Fruit fly (Drosophila melanogaster) whole organism, embryonic: ENCODE results near the gene Dbp73D.
A peak's percentile ranks its signal among the peaks of the same experiment; 100 is the strongest.

Experiments used
- Atf3 ChIP-seq: fragments of 200-800 bp; sonication (Bioruptor generic); optimal IDR thresholded peaks from 3 replicates; lab custom pipeline; 2016; ENCODE audit warnings: missing biosample characterization, missing genetic modification characterization
- Atf6 ChIP-seq: fragments of 200-800 bp; sonication (Bioruptor generic); IDR thresholded peaks from 2 replicates; pipeline ENCODE4 v1.3.6; 2022; ENCODE audit warnings: missing biosample characterization, missing genetic modification characterization
- BEAF-32 ChIP-seq: fragments of 200-800 bp; sonication (Bioruptor generic); optimal IDR thresholded peaks from 3 replicates; lab custom pipeline; 2017; ENCODE audit warnings: missing biosample characterization, missing genetic modification characterization, mild to moderate bottlenecking, moderate library complexity, missing genetic modification reagents
- C15 ChIP-seq: fragments of 200-800 bp; sonication (Bioruptor generic); IDR thresholded peaks from 3 replicates; pipeline ENCODE4 v1.3.6; 2022; ENCODE audit warnings: missing biosample characterization, missing genetic modification characterization
- CG11085 ChIP-seq: fragments of 200-800 bp; sonication (Bioruptor generic); IDR thresholded peaks from 2 replicates; pipeline ENCODE4 v1.3.6; 2022; ENCODE audit warnings: missing biosample characterization, missing genetic modification characterization
- CG11695 ChIP-seq: fragments of 200-800 bp; sonication (Bioruptor generic); IDR thresholded peaks from 3 replicates; pipeline ENCODE4 v1.3.6; 2022; ENCODE audit warnings: missing biosample characterization, missing genetic modification characterization
- CG12071 ChIP-seq: fragments of 200-800 bp; sonication (Bioruptor generic); optimal IDR thresholded peaks from 3 replicates; lab custom pipeline; 2018; ENCODE audit warnings: missing biosample characterization, mild to moderate bottlenecking, missing genetic modification characterization
- CG16779 ChIP-seq: fragments of 200-800 bp; sonication (Bioruptor generic); IDR thresholded peaks from 2 replicates; pipeline ENCODE4 v1.3.6; 2022; ENCODE audit warnings: missing biosample characterization, missing genetic modification characterization
- CG16813 ChIP-seq: fragments of 200-800 bp; sonication (Bioruptor generic); IDR thresholded peaks from 3 replicates; pipeline ENCODE4 v1.3.6; 2022; ENCODE audit warnings: missing biosample characterization, missing genetic modification characterization; ENCODE audit not compliant: partially characterized antibody
- CG16815 ChIP-seq: fragments of 200-800 bp; sonication (Bioruptor generic); optimal IDR thresholded peaks from 3 replicates; lab custom pipeline; 2017; ENCODE audit warnings: missing biosample characterization, mild to moderate bottlenecking, missing genetic modification characterization
- CG17802 ChIP-seq: fragments of 200-800 bp; sonication (Bioruptor generic); optimal IDR thresholded peaks from 2 replicates; lab custom pipeline; 2018; ENCODE audit warnings: missing biosample characterization, mild to moderate bottlenecking, missing genetic modification characterization, moderate library complexity
- CG1792 ChIP-seq: fragments of 200-800 bp; sonication (Bioruptor generic); optimal IDR thresholded peaks from 2 replicates; lab custom pipeline; 2016; ENCODE audit warnings: missing biosample characterization, missing genetic modification characterization
- CG18476 ChIP-seq: fragments of 200-800 bp; sonication (Bioruptor generic); optimal IDR thresholded peaks from 2 replicates; lab custom pipeline; 2016; ENCODE audit warnings: missing biosample characterization, mild to moderate bottlenecking, missing genetic modification characterization
- CG2202 ChIP-seq: fragments of 200-800 bp; sonication (Bioruptor generic); optimal IDR thresholded peaks from 2 replicates; lab custom pipeline; 2018; ENCODE audit warnings: missing biosample characterization, mild to moderate bottlenecking, missing genetic modification characterization
- CG2875 ChIP-seq: fragments of 200-800 bp; sonication (Bioruptor generic); optimal IDR thresholded peaks from 2 replicates; lab custom pipeline; 2017; ENCODE audit warnings: missing biosample characterization, mild to moderate bottlenecking, missing genetic modification characterization, missing genetic modification reagents
- CG31441 ChIP-seq: fragments of 200-800 bp; sonication (Bioruptor generic); IDR thresholded peaks from 2 replicates; pipeline ENCODE4 v1.3.6; 2022; ENCODE audit warnings: missing biosample characterization, missing genetic modification characterization
- CG3163 ChIP-seq: fragments of 200-800 bp; sonication (Bioruptor generic); optimal IDR thresholded peaks from 3 replicates; lab custom pipeline; 2016; ENCODE audit warnings: missing biosample characterization, missing genetic modification characterization
- CG34224 ChIP-seq: fragments of 200-800 bp; sonication (Bioruptor generic); IDR thresholded peaks from 3 replicates; pipeline ENCODE4 v1.3.6; 2022; ENCODE audit warnings: missing biosample characterization, missing genetic modification characterization; ENCODE audit not compliant: partially characterized antibody
- CG42726 ChIP-seq: fragments of 200-800 bp; sonication (Bioruptor generic); IDR thresholded peaks from 2 replicates; pipeline ENCODE4 v1.3.6; 2022; ENCODE audit warnings: missing biosample characterization, missing genetic modification characterization; ENCODE audit not compliant: partially characterized antibody
- CG4707 ChIP-seq: fragments of 200-800 bp; sonication (Bioruptor generic); optimal IDR thresholded peaks from 2 replicates; lab custom pipeline; 2018; ENCODE audit warnings: missing biosample characterization, mild to moderate bottlenecking, missing genetic modification characterization, moderate library complexity
- CG6683 ChIP-seq: fragments of 200-800 bp; sonication (Bioruptor generic); optimal IDR thresholded peaks from 2 replicates; lab custom pipeline; 2017; ENCODE audit warnings: missing biosample characterization, mild to moderate bottlenecking, missing genetic modification characterization, missing genetic modification reagents
- CG7963 ChIP-seq: fragments of 200-800 bp; sonication (Bioruptor generic); IDR thresholded peaks from 3 replicates; pipeline ENCODE4 v1.3.6; 2022; ENCODE audit warnings: missing biosample characterization, missing genetic modification characterization; ENCODE audit not compliant: partially characterized antibody
- CG7987 ChIP-seq: fragments of 200-800 bp; sonication (Bioruptor generic); optimal IDR thresholded peaks from 2 replicates; lab custom pipeline; 2018; ENCODE audit warnings: missing biosample characterization, mild to moderate bottlenecking, missing genetic modification characterization, moderate library complexity
- CG8359 ChIP-seq: fragments of 200-800 bp; sonication (Bioruptor generic); optimal IDR thresholded peaks from 2 replicates; lab custom pipeline; 2017; ENCODE audit warnings: missing biosample characterization, mild to moderate bottlenecking, missing genetic modification characterization, borderline replicate concordance
- CG8765 ChIP-seq: fragments of 200-800 bp; sonication (Bioruptor generic); IDR thresholded peaks from 2 replicates; pipeline ENCODE4 v1.3.6; 2022; ENCODE audit warnings: missing biosample characterization, missing genetic modification characterization
- CG9609 ChIP-seq: fragments of 200-800 bp; sonication (Bioruptor generic); optimal IDR thresholded peaks from 3 replicates; lab custom pipeline; 2016; ENCODE audit warnings: missing biosample characterization, missing genetic modification characterization
- CkIIα-i1 ChIP-seq: fragments of 200-800 bp; sonication (Bioruptor generic); IDR thresholded peaks from 2 replicates; pipeline ENCODE4 v1.3.6; 2022; ENCODE audit warnings: missing biosample characterization, missing genetic modification characterization
- CoRest ChIP-seq: fragments of 200-800 bp; sonication (Bioruptor generic); optimal IDR thresholded peaks from 3 replicates; lab custom pipeline; 2018; ENCODE audit warnings: missing biosample characterization, mild to moderate bottlenecking, missing genetic modification characterization, moderate library complexity
- D19B ChIP-seq: fragments of 200-800 bp; sonication (Bioruptor generic); optimal IDR thresholded peaks from 2 replicates; lab custom pipeline; 2017; ENCODE audit warnings: missing biosample characterization, mild to moderate bottlenecking, missing genetic modification characterization
- Dll ChIP-seq: fragments of 200-800 bp; sonication (Bioruptor generic); IDR thresholded peaks from 4 replicates; pipeline ENCODE4 v1.3.6; 2022; ENCODE audit warnings: missing biosample characterization, missing genetic modification characterization; ENCODE audit not compliant: partially characterized antibody
- Ets65A ChIP-seq: fragments of 200-800 bp; sonication (Bioruptor generic); peaks from one replicate; lab custom pipeline; 2016; ENCODE audit warnings: missing biosample characterization, missing genetic modification characterization
- Mes4 ChIP-seq: fragments of 200-800 bp; sonication (Bioruptor generic); optimal IDR thresholded peaks from 2 replicates; lab custom pipeline; 2016; ENCODE audit warnings: missing biosample characterization, missing genetic modification characterization
- Sin3A ChIP-seq: fragments of >200 bp; optimal IDR thresholded peaks from 2 replicates; lab custom pipeline; 2018
- ab ChIP-seq: fragments of 200-800 bp; sonication (Bioruptor generic); optimal IDR thresholded peaks from 2 replicates; lab custom pipeline; 2016; ENCODE audit warnings: missing biosample characterization, missing genetic modification characterization
- ap ChIP-seq: fragments of 200-800 bp; sonication (Bioruptor generic); IDR thresholded peaks from 2 replicates; pipeline ENCODE4 v1.3.6; 2022; ENCODE audit warnings: missing biosample characterization, missing genetic modification characterization
- ato ChIP-seq: fragments of 200-800 bp; sonication (Bioruptor generic); IDR thresholded peaks from 2 replicates; pipeline ENCODE4 v1.3.6; 2022; ENCODE audit warnings: missing biosample characterization, missing genetic modification characterization; ENCODE audit not compliant: partially characterized antibody
- cato ChIP-seq: fragments of 200-800 bp; sonication (Bioruptor generic); optimal IDR thresholded peaks from 2 replicates; lab custom pipeline; 2016; ENCODE audit warnings: missing biosample characterization, missing genetic modification characterization, borderline replicate concordance
- chif ChIP-seq, 2 experiments: fragments of 200-800 bp; sonication (Bioruptor generic); optimal IDR thresholded peaks; 3 replicates each; lab custom pipeline; 2016; ENCODE audit warnings: missing biosample characterization in 2 of 2, missing genetic modification characterization in 2 of 2
- chn ChIP-seq: fragments of 200-800 bp; sonication (Bioruptor generic); optimal IDR thresholded peaks from 2 replicates; lab custom pipeline; 2016; ENCODE audit warnings: missing biosample characterization, missing genetic modification characterization
- eve ChIP-seq, 2 experiments: fragments of >200 bp; optimal IDR thresholded peaks; 2 replicates each; lab custom pipeline; 2017; ENCODE audit warnings: missing biosample characterization in 2 of 2, missing genetic modification characterization in 2 of 2
- grn ChIP-seq: fragments of 200-800 bp; sonication (Bioruptor generic); optimal IDR thresholded peaks from 3 replicates; lab custom pipeline; 2017; ENCODE audit warnings: missing biosample characterization, missing genetic modification characterization
- jigr1 ChIP-seq: fragments of 200-800 bp; sonication (Bioruptor generic); IDR thresholded peaks from 3 replicates; pipeline ENCODE4 v1.3.6; 2022; ENCODE audit warnings: missing biosample characterization, missing genetic modification characterization
- lov ChIP-seq, 2 experiments: fragments of 200-800 bp in 1 of 2; fragments of >200 bp in 1 of 2; sonication (Bioruptor generic) in 1 of 2; IDR thresholded peaks in 1 of 2; optimal IDR thresholded peaks in 1 of 2; 2 replicates in 1 of 2; 3 replicates in 1 of 2; pipeline versions ENCODE4 v1.3.6 to Lab custom; 2017 to 2022; ENCODE audit warnings: missing biosample characterization in 1 of 2, missing genetic modification characterization in 1 of 2
- onecut ChIP-seq: fragments of 200-800 bp; sonication (Bioruptor generic); IDR thresholded peaks from 2 replicates; pipeline ENCODE4 v1.3.6; 2022; ENCODE audit warnings: missing biosample characterization, missing genetic modification characterization
- peb ChIP-seq: fragments of 200-800 bp; sonication (Bioruptor generic); IDR thresholded peaks from 2 replicates; pipeline ENCODE4 v1.3.6; 2022; ENCODE audit warnings: missing biosample characterization, missing genetic modification characterization
- pfk ChIP-seq: fragments of 200-800 bp; sonication (Bioruptor generic); optimal IDR thresholded peaks from 2 replicates; lab custom pipeline; 2018; ENCODE audit warnings: missing biosample characterization, mild to moderate bottlenecking, missing genetic modification characterization, moderate library complexity
- prd ChIP-seq, 3 experiments: fragments of >200 bp in 2 of 3; fragments of 200-800 bp in 1 of 3; sonication (Bioruptor generic) in 1 of 3; optimal IDR thresholded peaks in 2 of 3; IDR thresholded peaks in 1 of 3; 2 replicates in 2 of 3; 3 replicates in 1 of 3; pipeline versions ENCODE4 v1.3.6 to Lab custom; 2017 to 2022; ENCODE audit warnings: missing biosample characterization in 1 of 3, missing genetic modification characterization in 1 of 3
- salm ChIP-seq: fragments of 200-800 bp; sonication (Bioruptor generic); optimal IDR thresholded peaks from 2 replicates; lab custom pipeline; 2018; ENCODE audit warnings: missing biosample characterization, mild to moderate bottlenecking, missing genetic modification characterization
- sc ChIP-seq, 3 experiments: fragments of >200 bp in 2 of 3; fragments of 200-800 bp in 1 of 3; sonication (Bioruptor generic) in 1 of 3; optimal IDR thresholded peaks; 2 replicates in 2 of 3; 3 replicates in 1 of 3; lab custom pipeline; 2017; ENCODE audit warnings: mild to moderate bottlenecking in 1 of 3, missing biosample characterization in 1 of 3, missing genetic modification characterization in 1 of 3, missing genetic modification reagents in 1 of 3
- sens-2 ChIP-seq: fragments of 200-800 bp; sonication (Bioruptor generic); IDR thresholded peaks from 2 replicates; pipeline ENCODE4 v1.3.6; 2022; ENCODE audit warnings: missing biosample characterization, missing genetic modification characterization

Dbp73D gene

DNA sequence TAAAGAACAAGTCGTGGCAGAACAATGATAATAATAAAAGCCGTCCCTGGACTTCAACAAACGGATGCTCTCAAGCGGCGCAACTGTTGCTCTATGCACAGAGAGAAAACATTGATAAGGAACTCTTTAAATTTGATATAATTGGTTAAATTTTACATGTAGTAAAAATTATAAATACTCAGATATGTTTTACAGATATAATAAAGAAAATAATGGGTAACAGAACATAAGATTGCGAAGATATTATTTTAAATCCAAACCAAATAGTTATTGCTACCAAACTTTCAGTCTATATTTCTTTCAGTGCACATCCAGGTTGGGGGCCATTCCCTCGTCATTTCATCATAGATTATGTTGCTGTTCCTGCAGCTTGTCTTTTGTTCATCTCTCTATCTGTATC, 19.1 kb upstream of the Dbp73D start (continued):
- TF ChIP-seq CG7963 (GFP tag; lab: Robert Waterston, UW), result no peak
- TF ChIP-seq CG8765 (GFP tag; lab: Robert Waterston, UW), result no peak
- TF ChIP-seq prd (optimal IDR thresholded peaks at IDR 0.05; lab: Kevin White, UChicago), result no peak
- TF ChIP-seq prd (GFP tag; IDR thresholded peaks at IDR 0.05; lab: Robert Waterston, UW), result peak; percentile 38; the same call in 1 of the 3 replicates
- TF ChIP-seq CG17802 (tag; lab: Kevin White, UChicago), result no peak
- TF ChIP-seq chif (GFP tag; optimal IDR thresholded peaks at IDR 0.05; lab: Kevin White, UChicago), result no peak
- no peak for TF ChIP-seq jigr1
- TF ChIP-seq ato, result no peak
- TF ChIP-seq D19B (GFP tag; lab: Kevin White, UChicago), result no peak
- TF ChIP-seq CkIIα-i1, result no peak
- peak; percentile 35; the same call in 1 of the 3 replicates for TF ChIP-seq CG11695
- TF ChIP-seq CG1792 (GFP tag; lab: Kevin White, UChicago), result no peak
- no peak for TF ChIP-seq CG12071 (GFP tag; lab: Kevin White, UChicago)
- TF ChIP-seq cato (GFP tag; lab: Kevin White, UChicago), result no peak
- peak; percentile 40 for TF ChIP-seq grn (GFP tag; lab: Kevin White, UChicago)
- no peak for TF ChIP-seq sc (optimal IDR thresholded peaks at IDR 0.05; lab: Kevin White, UChicago)
- TF ChIP-seq sc (GFP tag; optimal IDR thresholded peaks at IDR 0.05; lab: Kevin White, UChicago), result no peak
- no peak for TF ChIP-seq pfk (GFP tag; lab: Kevin White, UChicago)
- no peak for TF ChIP-seq salm
- no peak for TF ChIP-seq eve (GFP tag; optimal IDR thresholded peaks at IDR 0.05; lab: Kevin White, UChicago)
- TF ChIP-seq Atf3, result no peak
- no peak for TF ChIP-seq CG42726
- TF ChIP-seq CG2875 (GFP tag; lab: Kevin White, UChicago), result peak; percentile 13
- no peak for TF ChIP-seq CG7987
- TF ChIP-seq CoRest (tag; lab: Kevin White, UChicago), result peak; percentile 6
- TF ChIP-seq CG4707, result no peak
- no peak for TF ChIP-seq Atf6
- TF ChIP-seq CG11085 (GFP tag; lab: Robert Waterston, UW), result no peak
- no peak for TF ChIP-seq CG16815 (GFP tag; lab: Kevin White, UChicago)
- no peak for TF ChIP-seq CG9609 (GFP tag; lab: Kevin White, UChicago)
- TF ChIP-seq Sin3A (lab: Kevin White, UChicago), result no peak
- TF ChIP-seq onecut (GFP tag; lab: Robert Waterston, UW), result no peak
- TF ChIP-seq ab, result no peak
- no peak for TF ChIP-seq CG34224 (GFP tag; lab: Robert Waterston, UW)
- TF ChIP-seq C15, result no peak
- peak; percentile 72 for TF ChIP-seq CG31441 (GFP tag; lab: Robert Waterston, UW)
- no peak for TF ChIP-seq sens-2 (GFP tag; lab: Robert Waterston, UW)
- no peak for TF ChIP-seq BEAF-32 (GFP tag; lab: Kevin White, UChicago)
- no peak for TF ChIP-seq CG18476 (GFP tag; lab: Kevin White, UChicago)
- TF ChIP-seq chn (GFP tag; lab: Kevin White, UChicago), result no peak
- TF ChIP-seq lov (optimal IDR thresholded peaks at IDR 0.05; lab: Kevin White, UChicago), result no peak
- TF ChIP-seq lov (GFP tag; IDR thresholded peaks at IDR 0.05; lab: Robert Waterston, UW), result no peak
- TF ChIP-seq CG3163 (GFP tag; lab: Kevin White, UChicago), result no peak
- no peak for TF ChIP-seq Dll (GFP tag; lab: Robert Waterston, UW)
- TF ChIP-seq CG16813 (GFP tag; lab: Robert Waterston, UW), result no peak
- no peak for TF ChIP-seq CG6683
- no peak for TF ChIP-seq peb (GFP tag; lab: Robert Waterston, UW)
- peak; percentile 3 for TF ChIP-seq CG8359 (GFP tag; lab: Kevin White, UChicago)
- no peak for TF ChIP-seq Ets65A
- TF ChIP-seq CG2202 (tag; lab: Kevin White, UChicago), result no peak
- no peak for TF ChIP-seq CG16779 (GFP tag; lab: Robert Waterston, UW)
- no peak for TF ChIP-seq ap (GFP tag; lab: Robert Waterston, UW)
- no peak for TF ChIP-seq Mes4 (GFP tag; lab: Kevin White, UChicago)
